Worm (Caenorhabditis elegans) whole organism, L4 larva: ENCODE results near the gene cdh-8.

Experiments
- mdl-1 ChIP-seq, 2 experiments: fragments of 150-350 bp in 1 of 2; sonication (generic microtip) in 1 of 2; optimal IDR thresholded peaks; 2 replicates each; lab custom pipeline; 2014 to 2017; ENCODE audit warnings: missing biosample characterization in 2 of 2, missing genetic modification characterization in 2 of 2
- nhr-76 ChIP-seq: fragments of 150-350 bp; optimal IDR thresholded peaks from 2 replicates; lab custom pipeline; 2014; ENCODE audit warnings: missing biosample characterization, missing genetic modification characterization
- unc-39 ChIP-seq: sonication (generic microtip); optimal IDR thresholded peaks from 2 replicates; lab custom pipeline; 2017; ENCODE audit warnings: missing biosample characterization, missing genetic modification characterization

DNA sequence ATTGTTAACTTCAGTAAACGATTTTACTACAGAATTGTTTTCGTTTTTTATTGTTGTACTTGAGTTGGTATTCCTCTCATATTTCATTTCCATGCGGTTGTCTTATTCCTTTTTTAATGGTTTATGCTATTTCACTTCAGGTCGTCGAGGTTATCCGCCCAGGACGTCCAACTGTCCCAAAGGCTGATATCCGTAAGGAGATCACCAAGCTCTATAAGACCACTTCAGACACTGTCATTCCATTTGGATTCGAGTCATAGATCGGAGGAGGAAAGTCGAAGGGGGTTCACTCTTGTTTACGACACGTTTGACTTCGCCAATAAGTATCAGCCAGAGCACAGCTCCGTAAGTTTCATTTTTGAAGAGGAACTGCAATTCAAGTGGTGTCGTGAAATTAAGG, 47.0 kb downstream of the cdh-8 start, which contains the start of gene T07A9.14:
- TF ChIP-seq unc-39 (tag; lab: Kevin White, UChicago), result no peak
- no peak for TF ChIP-seq mdl-1 (tag; optimal IDR thresholded peaks at IDR 0.05; lab: Kevin White, UChicago)
- no peak for TF ChIP-seq nhr-76 (tag; lab: Kevin White, UChicago)
